Fruit fly (Drosophila melanogaster) whole organism, embryonic: ENCODE data around the gene CG2182.

Experiments used
- Adf1 ChIP-seq: fragments of 200-800 bp; sonication (Bioruptor generic); IDR thresholded peaks from 2 replicates; pipeline ENCODE4 v1.3.6; 2022; ENCODE audit warnings: missing biosample characterization, missing genetic modification characterization
- Bteb2 ChIP-seq: fragments of 200-800 bp; sonication (Bioruptor generic); optimal IDR thresholded peaks from 2 replicates; lab custom pipeline; 2016; ENCODE audit warnings: missing biosample characterization, missing genetic modification characterization
- CG10209 ChIP-seq: fragments of 200-800 bp; sonication (Bioruptor generic); optimal IDR thresholded peaks from 3 replicates; lab custom pipeline; 2017; ENCODE audit warnings: missing biosample characterization, mild to moderate bottlenecking, missing genetic modification characterization, missing genetic modification reagents
- CG10462 ChIP-seq: fragments of 200-800 bp; sonication (Bioruptor generic); optimal IDR thresholded peaks from 2 replicates; lab custom pipeline; 2016; ENCODE audit warnings: missing biosample characterization, missing genetic modification characterization
- CG17802 ChIP-seq: fragments of 200-800 bp; sonication (Bioruptor generic); optimal IDR thresholded peaks from 2 replicates; lab custom pipeline; 2018; ENCODE audit warnings: missing biosample characterization, mild to moderate bottlenecking, missing genetic modification characterization, moderate library complexity
- CG2120 ChIP-seq: fragments of 200-800 bp; sonication (Bioruptor generic); optimal IDR thresholded peaks from 3 replicates; lab custom pipeline; 2016; ENCODE audit warnings: missing biosample characterization, missing genetic modification characterization
- CG3407 ChIP-seq: fragments of 200-800 bp; sonication (Bioruptor generic); optimal IDR thresholded peaks from 2 replicates; lab custom pipeline; 2018; ENCODE audit warnings: missing biosample characterization, mild to moderate bottlenecking, missing genetic modification characterization
- CG6175 ChIP-seq: fragments of 200-800 bp; sonication (Bioruptor generic); IDR thresholded peaks from 3 replicates; pipeline ENCODE4 v1.3.6; 2022; ENCODE audit warnings: missing biosample characterization, missing genetic modification characterization
- CG6683 ChIP-seq: fragments of 200-800 bp; sonication (Bioruptor generic); optimal IDR thresholded peaks from 2 replicates; lab custom pipeline; 2017; ENCODE audit warnings: missing biosample characterization, mild to moderate bottlenecking, missing genetic modification characterization, missing genetic modification reagents
- CG7372 ChIP-seq: fragments of 200-800 bp; sonication (Bioruptor generic); IDR thresholded peaks from 2 replicates; pipeline ENCODE4 v1.3.6; 2022; ENCODE audit warnings: missing biosample characterization, missing genetic modification characterization
- CG7928 ChIP-seq: fragments of 200-800 bp; sonication (Bioruptor generic); optimal IDR thresholded peaks from 2 replicates; lab custom pipeline; 2017; ENCODE audit warnings: missing biosample characterization, mild to moderate bottlenecking, missing genetic modification characterization
- CG9437 ChIP-seq: fragments of 200-800 bp; sonication (Bioruptor generic); optimal IDR thresholded peaks from 2 replicates; lab custom pipeline; 2018; ENCODE audit warnings: missing biosample characterization, mild to moderate bottlenecking, missing genetic modification characterization
- CkIIα-i1 ChIP-seq: fragments of 200-800 bp; sonication (Bioruptor generic); IDR thresholded peaks from 2 replicates; pipeline ENCODE4 v1.3.6; 2022; ENCODE audit warnings: missing biosample characterization, missing genetic modification characterization
- D19B ChIP-seq: fragments of 200-800 bp; sonication (Bioruptor generic); optimal IDR thresholded peaks from 2 replicates; lab custom pipeline; 2017; ENCODE audit warnings: missing biosample characterization, mild to moderate bottlenecking, missing genetic modification characterization
- Deaf1 ChIP-seq: fragments of 200-800 bp; optimal IDR thresholded peaks from 3 replicates; lab custom pipeline; 2019; ENCODE audit warnings: missing biosample characterization, mild to moderate bottlenecking, missing genetic modification characterization, moderate library complexity
- HHEX ChIP-seq: fragments of 200-800 bp; sonication (Bioruptor generic); optimal IDR thresholded peaks from 3 replicates; lab custom pipeline; 2017; ENCODE audit warnings: missing biosample characterization, mild to moderate bottlenecking, missing genetic modification characterization, missing genetic modification reagents
- HLH3B ChIP-seq: fragments of 200-800 bp; sonication (Bioruptor generic); IDR thresholded peaks from 2 replicates; pipeline ENCODE4 v1.3.6; 2022; ENCODE audit warnings: missing biosample characterization, missing genetic modification characterization
- Hand ChIP-seq: fragments of 200-800 bp; sonication (Bioruptor generic); optimal IDR thresholded peaks from 2 replicates; lab custom pipeline; 2017; ENCODE audit warnings: mild to moderate bottlenecking, missing biosample characterization, missing genetic modification reagents, missing genetic modification characterization
- Hr51 ChIP-seq, 2 experiments: fragments of 200-800 bp; sonication (Bioruptor generic); optimal IDR thresholded peaks; 2 replicates in 1 of 2; 3 replicates in 1 of 2; lab custom pipeline; 2016 to 2018; ENCODE audit warnings: missing biosample characterization in 2 of 2, missing genetic modification characterization in 2 of 2, mild to moderate bottlenecking in 1 of 2, moderate library complexity in 1 of 2
- Kr ChIP-seq: fragments of 200-800 bp; sonication (Bioruptor generic); optimal IDR thresholded peaks from 2 replicates; lab custom pipeline; 2017; ENCODE audit warnings: missing biosample characterization, mild to moderate bottlenecking, missing genetic modification characterization
- NC2β ChIP-seq: fragments of 200-800 bp; sonication (Bioruptor generic); optimal IDR thresholded peaks from 2 replicates; lab custom pipeline; 2016; ENCODE audit warnings: missing biosample characterization, missing genetic modification characterization
- Neu2 ChIP-seq: fragments of 200-800 bp; sonication (Bioruptor generic); optimal IDR thresholded peaks from 3 replicates; lab custom pipeline; 2016; ENCODE audit warnings: missing biosample characterization, missing genetic modification characterization, borderline replicate concordance
- Nf-YA ChIP-seq: fragments of 200-800 bp; sonication (Bioruptor generic); IDR thresholded peaks from 2 replicates; pipeline ENCODE4 v1.3.6; 2022; ENCODE audit warnings: missing biosample characterization, missing genetic modification characterization
- PHDP ChIP-seq: fragments of 200-800 bp; sonication (Bioruptor generic); optimal IDR thresholded peaks from 3 replicates; lab custom pipeline; 2018; ENCODE audit warnings: missing biosample characterization, mild to moderate bottlenecking, missing genetic modification characterization, moderate library complexity
- Sry-β ChIP-seq: fragments of 200-800 bp; sonication (Bioruptor generic); optimal IDR thresholded peaks from 2 replicates; lab custom pipeline; 2018; ENCODE audit warnings: missing biosample characterization, mild to moderate bottlenecking, missing genetic modification characterization, moderate library complexity
- ara ChIP-seq: fragments of 200-800 bp; sonication (Bioruptor generic); IDR thresholded peaks from 2 replicates; pipeline ENCODE4 v1.3.6; 2022; ENCODE audit warnings: missing biosample characterization, missing genetic modification characterization
- dan ChIP-seq: fragments of 200-800 bp; sonication (Bioruptor generic); IDR thresholded peaks from 2 replicates; pipeline ENCODE4 v1.3.6; 2022; ENCODE audit warnings: missing biosample characterization, missing genetic modification characterization
- dati ChIP-seq: fragments of 200-800 bp; sonication (Bioruptor generic); IDR thresholded peaks from 2 replicates; pipeline ENCODE4 v1.3.6; 2022; ENCODE audit warnings: missing biosample characterization, missing genetic modification characterization
- disco-r ChIP-seq: fragments of 200-800 bp; sonication (Bioruptor generic); optimal IDR thresholded peaks from 2 replicates; lab custom pipeline; 2016; ENCODE audit warnings: missing biosample characterization, missing genetic modification characterization
- eyg ChIP-seq: fragments of 200-800 bp; sonication (Bioruptor generic); optimal IDR thresholded peaks from 3 replicates; lab custom pipeline; 2016; ENCODE audit warnings: missing biosample characterization, missing genetic modification characterization
- ham ChIP-seq: fragments of 200-800 bp; sonication (Bioruptor generic); IDR thresholded peaks from 2 replicates; pipeline ENCODE4 v1.3.6; 2022; ENCODE audit warnings: missing biosample characterization, missing genetic modification characterization
- hb ChIP-seq: fragments of 200-800 bp; sonication (Bioruptor generic); IDR thresholded peaks from 3 replicates; pipeline ENCODE4 v1.3.6; 2022; ENCODE audit warnings: missing biosample characterization, missing genetic modification characterization; ENCODE audit not compliant: partially characterized antibody
- insv ChIP-seq, 2 experiments: fragments of 200-800 bp; sonication (Bioruptor generic); optimal IDR thresholded peaks; 3 replicates each; lab custom pipeline; 2016 to 2018; ENCODE audit warnings: missing biosample characterization in 2 of 2, missing genetic modification characterization in 2 of 2
- lab ChIP-seq: fragments of 200-800 bp; sonication (Bioruptor generic); optimal IDR thresholded peaks from 3 replicates; lab custom pipeline; 2017; ENCODE audit warnings: missing biosample characterization, missing genetic modification characterization, mild to moderate bottlenecking, moderate library complexity, missing genetic modification reagents
- lilli ChIP-seq: fragments of 200-800 bp; sonication (Bioruptor generic); optimal IDR thresholded peaks from 3 replicates; lab custom pipeline; 2016; ENCODE audit warnings: missing biosample characterization, missing genetic modification characterization
- mirr ChIP-seq: fragments of 200-800 bp; sonication (Bioruptor generic); optimal IDR thresholded peaks from 3 replicates; lab custom pipeline; 2018; ENCODE audit warnings: missing biosample characterization, mild to moderate bottlenecking, missing genetic modification characterization
- p53 ChIP-seq: fragments of 200-800 bp; sonication (Bioruptor generic); optimal IDR thresholded peaks from 2 replicates; lab custom pipeline; 2016; ENCODE audit warnings: missing biosample characterization, missing genetic modification characterization
- phol ChIP-seq: fragments of 200-800 bp; sonication (Bioruptor generic); optimal IDR thresholded peaks from 3 replicates; lab custom pipeline; 2018; ENCODE audit warnings: missing biosample characterization, mild to moderate bottlenecking, missing genetic modification characterization, moderate library complexity
- prd ChIP-seq, 3 experiments: fragments of >200 bp in 2 of 3; fragments of 200-800 bp in 1 of 3; sonication (Bioruptor generic) in 1 of 3; optimal IDR thresholded peaks in 2 of 3; IDR thresholded peaks in 1 of 3; 2 replicates in 2 of 3; 3 replicates in 1 of 3; pipeline versions ENCODE4 v1.3.6 to Lab custom; 2017 to 2022; ENCODE audit warnings: missing biosample characterization in 1 of 3, missing genetic modification characterization in 1 of 3
- salm ChIP-seq: fragments of 200-800 bp; sonication (Bioruptor generic); optimal IDR thresholded peaks from 2 replicates; lab custom pipeline; 2018; ENCODE audit warnings: missing biosample characterization, mild to moderate bottlenecking, missing genetic modification characterization
- slbo ChIP-seq: fragments of 200-800 bp; sonication (Bioruptor generic); IDR thresholded peaks from 2 replicates; pipeline ENCODE4 v1.3.6; 2022; ENCODE audit warnings: missing biosample characterization, missing genetic modification characterization
- slou ChIP-seq: fragments of 200-800 bp; sonication (Bioruptor generic); optimal IDR thresholded peaks from 3 replicates; lab custom pipeline; 2016; ENCODE audit warnings: missing biosample characterization, missing genetic modification characterization
- slp2 ChIP-seq: fragments of 200-800 bp; sonication (Bioruptor generic); optimal IDR thresholded peaks from 2 replicates; lab custom pipeline; 2016; ENCODE audit warnings: missing biosample characterization, missing genetic modification characterization
- so ChIP-seq: fragments of 200-800 bp; sonication (Bioruptor generic); IDR thresholded peaks from 3 replicates; pipeline ENCODE4 v1.3.6; 2022; ENCODE audit warnings: missing biosample characterization, missing genetic modification characterization
- vfl ChIP-seq: fragments of 200-800 bp; sonication (Bioruptor generic); optimal IDR thresholded peaks from 2 replicates; lab custom pipeline; 2016; ENCODE audit warnings: missing biosample characterization, missing genetic modification characterization
- wdn ChIP-seq: fragments of 200-800 bp; sonication (Bioruptor generic); IDR thresholded peaks from 2 replicates; pipeline ENCODE4 v1.3.6; 2022; ENCODE audit warnings: missing biosample characterization, missing genetic modification characterization
- zen ChIP-seq: fragments of 200-800 bp; sonication (Bioruptor generic); optimal IDR thresholded peaks from 3 replicates; lab custom pipeline; 2018; ENCODE audit warnings: missing biosample characterization, mild to moderate bottlenecking, missing genetic modification characterization, moderate library complexity
- zf30C ChIP-seq: fragments of 200-800 bp; sonication (Bioruptor generic); optimal IDR thresholded peaks from 3 replicates; lab custom pipeline; 2018; ENCODE audit warnings: missing biosample characterization, mild to moderate bottlenecking, missing genetic modification characterization

CG2182 gene

dm6 chr3R:5668928-5669739, 9.4 kb upstream of the CG2182 start, which contains the start of the genes Xe7 and Atg17 (continued):
- TF ChIP-seq Hand (peak; percentile 73), Sry-β (GFP tag; lab: Kevin White, UChicago) (no peak), Nf-YA (GFP tag; lab: Robert Waterston, UW) (peak; percentile 57; the same call in 1 of the 2 replicates), CG6175 (GFP tag; lab: Robert Waterston, UW) (peak; percentile 85; the same call in 2 of the 3 replicates), prd (optimal IDR thresholded peaks at IDR 0.05; lab: Kevin White, UChicago) (no peak), prd (GFP tag; IDR thresholded peaks at IDR 0.05; lab: Robert Waterston, UW) (peak; percentile 96), mirr (GFP tag; lab: Kevin White, UChicago) (peak; percentile 73), CG7928 (GFP tag; lab: Kevin White, UChicago) (peak; percentile 74), CG3407 (peak; percentile 79), CG7372 (GFP tag; lab: Robert Waterston, UW) (peak; percentile 94), D19B (GFP tag; lab: Kevin White, UChicago) (peak; percentile 79), salm (tag; lab: Kevin White, UChicago) (peak; percentile 45), slp2 (GFP tag; lab: Kevin White, UChicago) (peak; percentile 83), hb (GFP tag; lab: Robert Waterston, UW) (peak; percentile 60; the same call in 1 of the 3 replicates), Adf1 (GFP tag; lab: Robert Waterston, UW) (peak; percentile 34; the same call in 1 of the 2 replicates), Hr51 (GFP tag; optimal IDR thresholded peaks at IDR 0.05; lab: Kevin White, UChicago) (peak; percentile 89 to 90), CG10462 (GFP tag; lab: Kevin White, UChicago) (peak; percentile 80), so (GFP tag; lab: Robert Waterston, UW) (peak; percentile 75; the same call in 1 of the 3 replicates), p53 (GFP tag; lab: Kevin White, UChicago) (peak; percentile 11), vfl (GFP tag; lab: Kevin White, UChicago) (peak; percentile 91), CG17802 (tag; lab: Kevin White, UChicago) (peak; percentile 67), disco-r (peak; percentile 71), NC2β (GFP tag; lab: Kevin White, UChicago) (peak; percentile 80), dan (peak; percentile 75; the same call in 1 of the 2 replicates), HHEX (GFP tag; lab: Kevin White, UChicago) (peak; percentile 85), CG6683 (peak; percentile 56), ham (GFP tag; lab: Robert Waterston, UW) (peak; percentile 82), lilli (GFP tag; lab: Kevin White, UChicago) (peak; percentile 96), wdn (GFP tag; lab: Robert Waterston, UW) (peak; percentile 89), eyg (GFP tag; lab: Kevin White, UChicago) (peak; percentile 57), Kr (no peak), CG10209 (GFP tag; lab: Kevin White, UChicago) (peak; percentile 92), HLH3B (GFP tag; lab: Robert Waterston, UW) (peak; percentile 84), dati (peak; percentile 68), phol (tag; lab: Kevin White, UChicago) (peak; percentile 95), Bteb2 (GFP tag; lab: Kevin White, UChicago) (peak; percentile 84), CG2120 (GFP tag; lab: Kevin White, UChicago) (peak; percentile 97), zf30C (no peak), Neu2 (peak; percentile 27), CG9437 (GFP tag; lab: Kevin White, UChicago) (peak; percentile 86), Deaf1 (peak; percentile 58), ara (peak; percentile 77), lab (peak; percentile 90), slbo (GFP tag; lab: Robert Waterston, UW) (peak; percentile 96), zen (tag; lab: Kevin White, UChicago) (peak; percentile 83), insv (GFP tag; optimal IDR thresholded peaks at IDR 0.05; lab: Kevin White, UChicago) (peak in 1 of 2 experiments; percentile 70), PHDP (peak; percentile 87), CkIIα-i1 (GFP tag; lab: Robert Waterston, UW) (peak; percentile 49; the same call in 1 of the 2 replicates), slou (GFP tag; lab: Kevin White, UChicago) (peak; percentile 90)
